Worm (Caenorhabditis elegans): ENCODE data around the gene F44A2.7.

Gene F44A2.7

DNA sequence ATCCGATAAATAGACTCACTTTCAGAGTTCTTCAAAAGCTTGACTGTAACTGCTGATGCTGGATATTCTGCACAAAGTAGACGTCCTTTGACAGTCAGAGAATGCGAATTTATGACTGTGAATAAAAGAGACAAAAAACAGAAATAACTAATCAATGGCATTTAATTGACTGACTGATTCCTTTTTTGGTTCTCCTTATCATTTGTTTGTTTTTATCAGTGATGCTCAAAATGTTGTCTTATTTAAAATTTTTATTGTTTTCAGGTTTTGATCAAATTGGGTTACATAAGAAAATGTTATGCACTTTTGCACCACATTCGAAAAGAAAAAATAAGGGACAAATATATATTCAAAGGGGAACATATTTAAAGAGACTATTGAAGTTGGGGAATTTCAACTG lies 35.1 kb downstream of the F44A2.7 start, which contains the start of gene ttr-49:
ttr-49 (minus strand) TSS at position 171 of the 400 bp plus-strand sequence.
- TF ChIP-seq pqm-1 (tag; optimal IDR thresholded peaks at IDR 0.05) (peak; percentile 24), elt-2 (tag; optimal IDR thresholded peaks at IDR 0.05) (peak; percentile 64), jun-1 (tag; optimal IDR thresholded peaks at IDR 0.05) (no peak)

DNA sequence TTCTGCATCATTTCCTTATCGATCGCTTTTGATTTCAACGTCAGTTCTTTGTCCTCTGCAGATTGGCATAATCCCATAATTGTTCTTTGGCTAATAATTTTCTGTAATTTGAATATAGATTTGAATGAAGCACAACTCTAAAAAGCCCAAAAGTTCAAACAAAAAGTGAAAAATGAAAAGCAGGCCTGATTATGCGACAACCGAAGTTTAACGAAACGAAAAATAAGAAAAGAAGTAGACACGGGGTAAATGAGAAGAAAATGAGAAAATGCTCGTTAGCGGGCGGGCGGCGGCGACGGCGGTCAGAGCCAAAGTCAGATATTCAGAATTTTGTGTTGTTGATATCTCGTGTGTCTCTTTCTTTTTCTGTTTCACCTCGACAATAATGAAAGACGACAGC lies 38.4 kb downstream of the F44A2.7 start, which contains the start of gene gpa-3:
gpa-3 (minus strand) TSS at position 101 of the 400 bp plus-strand sequence.
- no peak for TF ChIP-seq snpc-4 (tag; optimal IDR thresholded peaks at IDR 0.05)
- TF ChIP-seq mdl-1 (tag; optimal IDR thresholded peaks at IDR 0.05): no peak
- TF ChIP-seq ceh-82 (tag; optimal IDR thresholded peaks at IDR 0.05): no peak

DNA sequence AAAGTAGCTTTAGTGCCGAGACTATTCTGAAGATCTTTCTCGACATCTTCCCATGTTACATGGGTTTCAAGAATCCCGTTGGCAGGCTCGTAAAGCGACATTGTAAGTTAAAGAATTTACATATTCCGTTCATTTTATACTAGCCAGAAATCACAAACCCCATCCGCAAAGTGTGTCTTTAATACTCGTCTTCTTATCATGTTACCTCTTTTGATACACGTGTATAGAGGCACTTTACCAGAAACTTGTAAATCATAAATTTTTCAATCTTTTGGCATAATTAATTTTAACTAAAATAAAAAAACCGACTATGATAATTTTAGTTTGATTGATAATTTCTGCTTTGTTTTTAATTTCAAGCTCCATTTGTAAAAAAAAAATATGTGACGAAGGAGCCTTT lies 49.7 kb downstream of the F44A2.7 start, which contains the start of gene E02C12.6:
E02C12.6 (minus strand) TSS at position 101 of the 400 bp plus-strand sequence.
- TF ChIP-seq sea-2 (GFP tag; optimal IDR thresholded peaks at IDR 0.05): no peak
- no peak for TF ChIP-seq eor-1 (tag; optimal IDR thresholded peaks at IDR 0.05)
- no peak for TF ChIP-seq ceh-28 (tag; optimal IDR thresholded peaks at IDR 0.05)
- no peak for TF ChIP-seq nhr-43 (tag; optimal IDR thresholded peaks at IDR 0.05; ENCODE audit: poor library complexity, severe bottlenecking)
- no peak for TF ChIP-seq fkh-2 (tag; optimal IDR thresholded peaks at IDR 0.05)
- no peak for TF ChIP-seq elt-3 (tag; optimal IDR thresholded peaks at IDR 0.05)
- TF ChIP-seq lin-15B (tag; optimal IDR thresholded peaks at IDR 0.05): no peak
- TF ChIP-seq elt-1 (tag; optimal IDR thresholded peaks at IDR 0.05): no peak
- no peak for TF ChIP-seq ceh-82 (tag; optimal IDR thresholded peaks at IDR 0.05)
- no peak for TF ChIP-seq ceh-16 (tag; optimal IDR thresholded peaks at IDR 0.05)
- no peak for TF ChIP-seq mml-1 (tag; optimal IDR thresholded peaks at IDR 0.05)
- TF ChIP-seq nhr-12 (tag; optimal IDR thresholded peaks at IDR 0.05): no peak
- no peak for TF ChIP-seq ama-1 (optimal IDR thresholded peaks at IDR 0.05)
- no peak for TF ChIP-seq hmg-11 (tag; optimal IDR thresholded peaks at IDR 0.05)
- no peak for TF ChIP-seq pqm-1 (tag; optimal IDR thresholded peaks at IDR 0.05)
